Worm (Caenorhabditis elegans) whole organism, L3 larva: ENCODE results near the gene ZK783.7.

Experiments used
- ceh-82 ChIP-seq: fragments of 150-350 bp; optimal IDR thresholded peaks from 2 replicates; lab custom pipeline; 2014; ENCODE audit warnings: missing biosample characterization, missing genetic modification characterization
- daf-12 ChIP-seq: fragments of 150-350 bp; optimal IDR thresholded peaks from 2 replicates; lab custom pipeline; 2014; ENCODE audit warnings: missing biosample characterization, missing genetic modification reagents, missing genetic modification characterization
- egl-27 ChIP-seq: sonication (generic microtip); optimal IDR thresholded peaks from 4 replicates; lab custom pipeline; 2017; ENCODE audit warnings: missing biosample characterization, missing genetic modification reagents, missing genetic modification characterization
- egl-5 ChIP-seq: fragments of 150-350 bp; optimal IDR thresholded peaks from 2 replicates; lab custom pipeline; 2017; ENCODE audit warnings: missing biosample characterization, missing genetic modification reagents, missing genetic modification characterization, inconsistent platforms
- elt-2 ChIP-seq: sonication (generic microtip); optimal IDR thresholded peaks from 2 replicates; lab custom pipeline; 2016; ENCODE audit warnings: missing genetic modification reagents, mild to moderate bottlenecking, missing genetic modification characterization, missing compliant biosample characterization
- eor-1 ChIP-seq, 2 experiments: fragments of 150-350 bp; optimal IDR thresholded peaks; 2 replicates each; lab custom pipeline; 2014 to 2018; ENCODE audit warnings: missing biosample characterization in 2 of 2, missing genetic modification characterization in 2 of 2
- fkh-10 ChIP-seq: sonication (generic microtip); optimal IDR thresholded peaks from 2 replicates; lab custom pipeline; 2017; ENCODE audit warnings: missing biosample characterization, missing genetic modification reagents, missing genetic modification characterization
- fos-1 ChIP-seq: fragments of 150-350 bp; optimal IDR thresholded peaks from 2 replicates; lab custom pipeline; 2014; ENCODE audit warnings: missing biosample characterization, missing genetic modification characterization
- lsy-12 ChIP-seq: sonication (generic microtip); optimal IDR thresholded peaks from 2 replicates; lab custom pipeline; 2016; ENCODE audit warnings: mild to moderate bottlenecking, missing genetic modification characterization, missing compliant biosample characterization
- nhr-11 ChIP-seq: fragments of 150-350 bp; optimal IDR thresholded peaks from 2 replicates; lab custom pipeline; 2014; ENCODE audit warnings: missing biosample characterization, missing genetic modification characterization
- nhr-12 ChIP-seq: fragments of 150-350 bp; optimal IDR thresholded peaks from 2 replicates; lab custom pipeline; 2014; ENCODE audit warnings: missing biosample characterization, missing genetic modification characterization
- nhr-23 ChIP-seq: fragments of 150-350 bp; optimal IDR thresholded peaks from 2 replicates; lab custom pipeline; 2014; ENCODE audit warnings: missing biosample characterization, missing genetic modification reagents, missing genetic modification characterization
- nhr-43 ChIP-seq: sonication (generic microtip); optimal IDR thresholded peaks from 2 replicates; lab custom pipeline; 2016; ENCODE audit warnings: mild to moderate bottlenecking, missing genetic modification characterization, missing compliant biosample characterization; ENCODE audit not compliant: poor library complexity, severe bottlenecking
- nhr-67 ChIP-seq: fragments of 150-350 bp; optimal IDR thresholded peaks from 2 replicates; lab custom pipeline; 2014; ENCODE audit warnings: missing biosample characterization, missing genetic modification characterization
- pha-4 ChIP-seq: fragments of 150-350 bp; optimal IDR thresholded peaks from 2 replicates; lab custom pipeline; 2014; ENCODE audit warnings: missing biosample characterization, missing genetic modification reagents, missing genetic modification characterization
- pqm-1 ChIP-seq: fragments of 150-350 bp; optimal IDR thresholded peaks from 2 replicates; lab custom pipeline; 2017; ENCODE audit warnings: missing biosample characterization, missing genetic modification characterization, inconsistent platforms
- sea-2 ChIP-seq: fragments of 150-350 bp; sonication (generic microtip); optimal IDR thresholded peaks from 4 replicates; lab custom pipeline; 2014; ENCODE audit warnings: missing biosample characterization, missing genetic modification reagents, missing genetic modification characterization
- skn-1 ChIP-seq: fragments of 150-350 bp; optimal IDR thresholded peaks from 2 replicates; lab custom pipeline; 2014; ENCODE audit warnings: missing biosample characterization, missing genetic modification characterization
- snpc-4 ChIP-seq: fragments of 150-350 bp; optimal IDR thresholded peaks from 2 replicates; lab custom pipeline; 2014; ENCODE audit warnings: missing biosample characterization, missing genetic modification characterization
- tbx-2 ChIP-seq: sonication (generic microtip); optimal IDR thresholded peaks from 2 replicates; lab custom pipeline; 2016; ENCODE audit warnings: mild to moderate bottlenecking, missing genetic modification characterization, missing compliant biosample characterization
- zag-1 ChIP-seq: fragments of 150-350 bp; optimal IDR thresholded peaks from 2 replicates; lab custom pipeline; 2014; ENCODE audit warnings: missing biosample characterization, missing genetic modification characterization
- ztf-11 ChIP-seq: fragments of 150-350 bp; optimal IDR thresholded peaks from 2 replicates; lab custom pipeline; 2014; ENCODE audit warnings: missing biosample characterization, missing genetic modification characterization
- ztf-4 ChIP-seq: fragments of 150-350 bp; optimal IDR thresholded peaks from 2 replicates; lab custom pipeline; 2014; ENCODE audit warnings: missing biosample characterization, missing genetic modification characterization

ZK783.7 gene

DNA sequence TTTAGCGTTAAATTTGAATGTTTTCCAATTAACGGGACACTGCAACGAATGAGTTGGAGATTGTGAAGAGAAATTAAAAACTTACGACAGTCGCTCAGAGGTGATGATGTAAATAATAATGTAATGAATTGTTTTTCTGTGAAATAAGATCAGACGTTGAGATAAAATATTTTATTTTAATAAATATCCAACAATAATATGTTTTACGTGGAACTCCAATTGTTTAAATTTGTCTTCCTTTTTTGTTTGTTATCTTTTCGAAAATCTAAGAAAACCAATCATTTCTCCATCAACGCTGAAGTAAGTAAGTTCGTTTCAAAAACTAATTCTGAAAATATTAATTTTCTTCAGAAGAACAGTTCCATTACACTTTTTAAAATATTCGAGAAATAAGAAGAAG is 37.8 kb downstream of the ZK783.7 start, which contains the start of gene C18H2.5:
TSS of gene C18H2.5 (minus strand) at position 101 of the 400 bp plus-strand sequence.
- no peak for TF ChIP-seq ztf-11 (tag; lab: Kevin White, UChicago)
- no peak for TF ChIP-seq egl-5 (tag; lab: Kevin White, UChicago)
- no peak for TF ChIP-seq eor-1 (tag; optimal IDR thresholded peaks at IDR 0.05; lab: Kevin White, UChicago)
- no peak for TF ChIP-seq sea-2 (GFP tag; lab: Kevin White, UChicago)
- no peak for TF ChIP-seq pha-4 (tag; lab: Kevin White, UChicago)
- no peak for TF ChIP-seq daf-12 (tag; lab: Kevin White, UChicago)
- no peak for TF ChIP-seq zag-1
- TF ChIP-seq egl-27 (tag; lab: Kevin White, UChicago) = no peak
- TF ChIP-seq nhr-11 (tag; lab: Kevin White, UChicago) = no peak
- no peak for TF ChIP-seq tbx-2 (tag; lab: Kevin White, UChicago)
- no peak for TF ChIP-seq nhr-12 (tag; lab: Kevin White, UChicago)
- no peak for TF ChIP-seq lsy-12
- no peak for TF ChIP-seq pqm-1 (tag; lab: Kevin White, UChicago)
- no peak for TF ChIP-seq ceh-82 (tag; lab: Kevin White, UChicago)
- TF ChIP-seq snpc-4 (tag; lab: Kevin White, UChicago) = no peak
- TF ChIP-seq fos-1 (tag; lab: Kevin White, UChicago) = no peak
- no peak for TF ChIP-seq elt-2 (tag; lab: Kevin White, UChicago)

DNA sequence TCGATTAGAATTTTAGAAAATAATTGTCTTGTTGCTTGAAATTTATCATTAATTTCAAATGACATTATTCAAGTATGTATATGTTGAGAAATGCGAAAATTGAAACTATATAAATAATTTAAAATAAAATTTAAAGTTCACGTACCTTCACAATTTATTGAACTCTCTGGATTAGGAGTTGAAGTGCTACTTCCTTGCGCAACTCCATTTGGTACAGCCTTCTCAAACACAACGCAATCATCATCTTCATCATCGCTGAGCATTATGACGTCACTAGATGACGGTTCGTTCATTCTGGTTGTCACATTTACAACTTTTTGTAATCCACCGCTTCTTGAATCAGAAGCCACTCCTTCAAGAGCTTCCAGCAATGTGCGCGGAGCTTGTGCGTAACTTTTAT is 47.0 kb downstream of the ZK783.7 start:
- TF ChIP-seq nhr-43 (tag; lab: Kevin White, UChicago) = no peak
- no peak for TF ChIP-seq fkh-10 (GFP tag; lab: Kevin White, UChicago)
- TF ChIP-seq skn-1 (tag; lab: Kevin White, UChicago) = no peak
- no peak for TF ChIP-seq nhr-67 (tag; lab: Kevin White, UChicago)
- no peak for TF ChIP-seq nhr-23 (tag; lab: Kevin White, UChicago)
- no peak for TF ChIP-seq ztf-4 (tag; lab: Kevin White, UChicago)
- TF ChIP-seq egl-5 (tag; lab: Kevin White, UChicago) = no peak
